Fruit fly (Drosophila melanogaster): Measurements from ENCODE around the gene CG4935.

Gene CG4935

DNA sequence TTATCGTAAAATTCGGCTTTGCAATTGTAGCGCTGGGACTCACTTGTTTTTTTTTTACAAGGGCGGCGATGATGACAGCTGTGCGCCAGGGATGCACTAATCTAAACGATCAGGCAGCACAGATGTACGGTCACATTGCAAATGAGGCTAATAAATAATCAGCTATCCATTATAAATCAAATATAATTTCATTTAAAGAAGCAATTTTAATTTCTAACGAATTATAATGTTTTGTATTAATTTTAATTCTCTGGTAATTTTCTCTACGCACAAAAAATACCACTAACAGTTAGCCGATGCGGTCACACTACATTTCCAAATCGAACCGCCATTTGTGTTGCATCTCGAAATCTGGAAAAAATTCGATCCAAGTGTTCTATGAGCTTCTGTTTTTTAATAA is 48.7 kb downstream of the CG4935 start, which contains the start of the genes cni and fzy (continued):
- TF ChIP-seq Med (GFP tag) (peak; percentile 10), nmo (GFP tag; optimal IDR thresholded peaks at IDR 0.05) (peak; percentile 73), maf-S (GFP tag; optimal IDR thresholded peaks at IDR 0.05) (no peak), en (GFP tag; optimal IDR thresholded peaks at IDR 0.05) (no peak), CG32532 (GFP tag; IDR thresholded peaks at IDR 0.05) (0 out of 2 replicates have a peak, but pooled peaks have one; percentile 15), sima (GFP tag; optimal IDR thresholded peaks at IDR 0.05) (no peak), NK7.1 (GFP tag; optimal IDR thresholded peaks at IDR 0.05) (no peak), CG11723 (GFP tag; optimal IDR thresholded peaks at IDR 0.05) (no peak), Sin3A (optimal IDR thresholded peaks at IDR 0.05) (peak; percentile 86), Bgb (GFP tag; IDR thresholded peaks at IDR 0.05; ENCODE audit: partially characterized antibody) (0 out of 2 replicates have a peak, but pooled peaks have one; percentile 16), jigr1 (GFP tag; IDR thresholded peaks at IDR 0.05) (no peak), Xbp1 (GFP tag; optimal IDR thresholded peaks at IDR 0.05) (peak; percentile 21), dmrt99B (tag; optimal IDR thresholded peaks at IDR 0.05) (no peak), pfk (GFP tag; optimal IDR thresholded peaks at IDR 0.05) (no peak), E2f1 (GFP tag; IDR thresholded peaks at IDR 0.05) (no peak), peb (GFP tag; IDR thresholded peaks at IDR 0.05) (no peak), CG9876 (GFP tag; optimal IDR thresholded peaks at IDR 0.05) (no peak), Sox102F (GFP tag; optimal IDR thresholded peaks at IDR 0.05) (no peak), CG42726 (GFP tag; IDR thresholded peaks at IDR 0.05; ENCODE audit: partially characterized antibody) (no peak), Mrtf (GFP tag; IDR thresholded peaks at IDR 0.05) (no peak), CG33213 (GFP tag; optimal IDR thresholded peaks at IDR 0.05) (no peak), CG15696 (tag; optimal IDR thresholded peaks at IDR 0.05) (no peak), slou (GFP tag; optimal IDR thresholded peaks at IDR 0.05) (no peak), sisA (GFP tag; IDR thresholded peaks at IDR 0.05) (peak; percentile 39; the same call in 1 of the 2 replicates), gem (tag; optimal IDR thresholded peaks at IDR 0.05) (peak; percentile 50), NC2α (GFP tag; optimal IDR thresholded peaks at IDR 0.05) (no peak), bsh (GFP tag; optimal IDR thresholded peaks at IDR 0.05) (no peak), Oaz (GFP tag; IDR thresholded peaks at IDR 0.05) (no peak), phol (tag; optimal IDR thresholded peaks at IDR 0.05) (peak; percentile 94), repo (GFP tag; optimal IDR thresholded peaks at IDR 0.05) (no peak), CG18476 (GFP tag; optimal IDR thresholded peaks at IDR 0.05) (no peak), Ets97D (GFP tag; optimal IDR thresholded peaks at IDR 0.05) (peak; percentile 73), GATAe (GFP tag; conservative IDR thresholded peaks at IDR 0.05) (no peak), CG5953 (GFP tag; IDR thresholded peaks at IDR 0.05) (no peak), yki (optimal IDR thresholded peaks at IDR 0.05) (no peak), Aef1 (GFP tag; IDR thresholded peaks at IDR 0.05) (no peak), CG18599 (GFP tag; optimal IDR thresholded peaks at IDR 0.05) (no peak), lola (GFP tag; optimal IDR thresholded peaks at IDR 0.05) (no peak), CG8089 (GFP tag; optimal IDR thresholded peaks at IDR 0.05) (no peak), chinmo (GFP tag; IDR thresholded peaks at IDR 0.05; ENCODE audit: partially characterized antibody) (no peak), run (tag; optimal IDR thresholded peaks at IDR 0.05) (no peak), ftz-f1 (GFP tag; optimal IDR thresholded peaks at IDR 0.05) (peak; percentile 93), CG16863 (GFP tag; optimal IDR thresholded peaks at IDR 0.05) (no peak), rib (GFP tag; IDR thresholded peaks at IDR 0.05) (no peak), Abd-B (GFP tag; optimal IDR thresholded peaks at IDR 0.05) (no peak), inv (GFP tag; IDR thresholded peaks at IDR 0.05; ENCODE audit: partially characterized antibody) (no peak), her (GFP tag; optimal IDR thresholded peaks at IDR 0.05) (no peak), CG12299 (tag; optimal IDR thresholded peaks at IDR 0.05) (no peak), lbe (GFP tag; optimal IDR thresholded peaks at IDR 0.05) (peak; percentile 52), zfh2 (GFP tag; optimal IDR thresholded peaks at IDR 0.05) (peak; percentile 14), tgo (GFP tag; IDR thresholded peaks at IDR 0.05) (no peak), CG8359 (GFP tag; optimal IDR thresholded peaks at IDR 0.05; ENCODE audit: borderline replicate concordance) (no peak)
